Worm (Caenorhabditis elegans) whole organism, L4 larva: Measurements from ENCODE around the gene rpl-39.

Source experiments
- F37D6.2 ChIP-seq: sonication (generic microtip); optimal IDR thresholded peaks from 2 replicates; lab custom pipeline; 2016; ENCODE audit warnings: mild to moderate bottlenecking, missing genetic modification characterization, missing compliant biosample characterization
- R02D3.7 ChIP-seq: fragments of 150-350 bp; sonication (generic microtip); optimal IDR thresholded peaks from 3 replicates; lab custom pipeline; 2014; ENCODE audit warnings: missing biosample characterization, missing genetic modification characterization
- T20F7.1 ChIP-seq: fragments of 200-800 bp; sonication (Bioruptor generic); optimal IDR thresholded peaks from 2 replicates; lab custom pipeline; 2018; ENCODE audit warnings: mild to moderate bottlenecking, missing genetic modification characterization, missing compliant biosample characterization
- T26A8.4 ChIP-seq: fragments of 200-800 bp; sonication (Bioruptor generic); IDR thresholded peaks from 2 replicates; pipeline ENCODE4 v1.3.6; 2022; ENCODE audit warnings: missing genetic modification characterization, missing compliant biosample characterization
- Y48G9A.11 ChIP-seq: fragments of 200-800 bp; sonication (Bioruptor generic); IDR thresholded peaks from 2 replicates; pipeline ENCODE4 v1.3.6; 2022; ENCODE audit warnings: missing genetic modification reagents, missing genetic modification characterization, missing compliant biosample characterization
- ZK337.2 ChIP-seq: fragments of 200-800 bp; sonication (Bioruptor generic); IDR thresholded peaks from 2 replicates; pipeline ENCODE4 v1.3.6; 2022; ENCODE audit warnings: missing genetic modification reagents, missing genetic modification characterization, missing compliant biosample characterization
- attf-4 ChIP-seq: sonication (generic microtip); optimal IDR thresholded peaks from 3 replicates; lab custom pipeline; 2017; ENCODE audit warnings: missing biosample characterization, missing genetic modification characterization
- ceh-20 ChIP-seq: fragments of 200-800 bp; sonication (Bioruptor generic); IDR thresholded peaks from 2 replicates; pipeline ENCODE4 v1.3.6; 2022; ENCODE audit warnings: missing genetic modification reagents, missing genetic modification characterization, missing compliant biosample characterization
- ceh-28 ChIP-seq: fragments of 150-350 bp; optimal IDR thresholded peaks from 2 replicates; lab custom pipeline; 2014; ENCODE audit warnings: missing biosample characterization, missing genetic modification reagents, missing genetic modification characterization
- ceh-32 ChIP-seq: sonication (generic microtip); optimal IDR thresholded peaks from 2 replicates; lab custom pipeline; 2016; ENCODE audit warnings: mild to moderate bottlenecking, missing genetic modification characterization, missing compliant biosample characterization; ENCODE audit not compliant: poor library complexity
- ceh-62 ChIP-seq: sonication (generic microtip); optimal IDR thresholded peaks from 2 replicates; lab custom pipeline; 2017; ENCODE audit warnings: missing biosample characterization, missing genetic modification characterization
- ceh-82 ChIP-seq: sonication (generic microtip); optimal IDR thresholded peaks from 2 replicates; lab custom pipeline; 2017; ENCODE audit warnings: missing biosample characterization, missing genetic modification characterization
- ces-1 ChIP-seq: fragments of 150-350 bp; sonication (generic microtip); optimal IDR thresholded peaks from 4 replicates; lab custom pipeline; 2014; ENCODE audit warnings: missing biosample characterization, missing genetic modification reagents, missing genetic modification characterization
- ctbp-1 ChIP-seq: fragments of 200-800 bp; sonication (Bioruptor generic); IDR thresholded peaks from 2 replicates; pipeline ENCODE4 v1.3.6; 2022; ENCODE audit warnings: missing genetic modification reagents, missing genetic modification characterization, missing compliant biosample characterization
- daf-16 ChIP-seq, 3 experiments: sonication (generic microtip); optimal IDR thresholded peaks; 2 replicates each; lab custom pipeline; 2016 to 2017; ENCODE audit warnings: missing genetic modification characterization in 3 of 3, missing genetic modification reagents in 3 of 3, mild to moderate bottlenecking in 2 of 3, missing compliant biosample characterization in 2 of 3, missing biosample characterization in 1 of 3, moderate library complexity in 1 of 3
- dmd-9 ChIP-seq: fragments of 200-800 bp; sonication (Bioruptor generic); IDR thresholded peaks from 2 replicates; pipeline ENCODE4 v1.3.6; 2022; ENCODE audit warnings: missing genetic modification reagents, missing genetic modification characterization, missing compliant biosample characterization
- dve-1 ChIP-seq: sonication (generic microtip); optimal IDR thresholded peaks from 2 replicates; lab custom pipeline; 2017; ENCODE audit warnings: antibody characterized with exemption, mild to moderate bottlenecking, missing genetic modification characterization, missing compliant biosample characterization; ENCODE audit not compliant: insufficient read depth
- egl-27 ChIP-seq: sonication (generic microtip); optimal IDR thresholded peaks from 3 replicates; lab custom pipeline; 2017; ENCODE audit warnings: missing biosample characterization, missing genetic modification reagents, missing genetic modification characterization
- egl-43 ChIP-seq: fragments of 200-800 bp; sonication (Bioruptor generic); IDR thresholded peaks from 2 replicates; pipeline ENCODE4 v1.3.6; 2022; ENCODE audit warnings: missing genetic modification reagents, missing genetic modification characterization, missing compliant biosample characterization
- fkh-10 ChIP-seq: fragments of 150-350 bp; optimal IDR thresholded peaks from 2 replicates; lab custom pipeline; 2014; ENCODE audit warnings: missing biosample characterization, missing genetic modification reagents, missing genetic modification characterization
- lin-1 ChIP-seq: fragments of 200-800 bp; sonication (Bioruptor generic); IDR thresholded peaks from 2 replicates; pipeline ENCODE4 v1.3.6; 2022; ENCODE audit warnings: missing genetic modification reagents, missing genetic modification characterization, missing compliant biosample characterization
- mdt-29 ChIP-seq: fragments of 200-800 bp; sonication (Bioruptor generic); IDR thresholded peaks from 2 replicates; pipeline ENCODE4 v1.3.6; 2022; ENCODE audit warnings: missing genetic modification reagents, missing genetic modification characterization, missing compliant biosample characterization
- mes-2 ChIP-seq: sonication (generic microtip); optimal IDR thresholded peaks from 2 replicates; lab custom pipeline; 2016; ENCODE audit warnings: missing genotype, mild to moderate bottlenecking, missing genetic modification characterization, missing compliant biosample characterization; ENCODE audit not compliant: poor library complexity, severe bottlenecking
- nhr-10 ChIP-seq: fragments of 150-350 bp; optimal IDR thresholded peaks from 2 replicates; lab custom pipeline; 2014; ENCODE audit warnings: missing biosample characterization, missing genetic modification characterization
- nhr-111 ChIP-seq: fragments of 200-800 bp; sonication (Bioruptor generic); optimal IDR thresholded peaks from 2 replicates; lab custom pipeline; 2018; ENCODE audit warnings: mild to moderate bottlenecking, missing genetic modification characterization, missing compliant biosample characterization
- nhr-237 ChIP-seq: sonication (generic microtip); optimal IDR thresholded peaks from 2 replicates; lab custom pipeline; 2017; ENCODE audit warnings: missing biosample characterization, missing genetic modification characterization
- nhr-28 ChIP-seq: fragments of 150-350 bp; optimal IDR thresholded peaks from 2 replicates; lab custom pipeline; 2014; ENCODE audit warnings: missing biosample characterization, missing genetic modification characterization
- nhr-42 ChIP-seq: fragments of 200-800 bp; sonication (Bioruptor generic); IDR thresholded peaks from 2 replicates; pipeline ENCODE4 v1.3.6; 2022; ENCODE audit warnings: missing genetic modification characterization, missing compliant biosample characterization
- nhr-6 ChIP-seq: fragments of 150-350 bp; optimal IDR thresholded peaks from 2 replicates; lab custom pipeline; 2014; ENCODE audit warnings: missing biosample characterization, missing genetic modification characterization
- nhr-77 ChIP-seq: fragments of 150-350 bp; optimal IDR thresholded peaks from 2 replicates; lab custom pipeline; 2014; ENCODE audit warnings: missing biosample characterization, missing genetic modification characterization
- pha-4 ChIP-seq, 2 experiments: fragments of 150-350 bp in 1 of 2; fragments of 200-800 bp in 1 of 2; sonication (Bioruptor generic) in 1 of 2; IDR thresholded peaks in 1 of 2; optimal IDR thresholded peaks in 1 of 2; 2 replicates each; pipeline versions ENCODE4 v1.3.6 to Lab custom; 2014 to 2022; ENCODE audit warnings: missing genetic modification characterization in 2 of 2, missing genetic modification reagents in 2 of 2, missing biosample characterization in 1 of 2, missing compliant biosample characterization in 1 of 2
- pqm-1 ChIP-seq: sonication (generic microtip); optimal IDR thresholded peaks from 2 replicates; lab custom pipeline; 2017; ENCODE audit warnings: missing biosample characterization, missing genetic modification characterization
- snpc-4 ChIP-seq: fragments of 150-350 bp; optimal IDR thresholded peaks from 2 replicates; lab custom pipeline; 2014; ENCODE audit warnings: missing biosample characterization, missing genetic modification characterization
- tag-97 ChIP-seq: fragments of 200-800 bp; sonication (Bioruptor generic); IDR thresholded peaks from 2 replicates; pipeline ENCODE4 v1.3.6; 2022; ENCODE audit warnings: missing genetic modification characterization, missing compliant biosample characterization
- tra-1 ChIP-seq: fragments of 200-800 bp; sonication (Bioruptor generic); IDR thresholded peaks from 2 replicates; pipeline ENCODE4 v1.3.6; 2022; ENCODE audit warnings: missing genetic modification reagents, missing genetic modification characterization, missing compliant biosample characterization
- vab-7 ChIP-seq: fragments of 200-800 bp; sonication (Bioruptor generic); IDR thresholded peaks from 2 replicates; pipeline ENCODE4 v1.3.6; 2022; ENCODE audit warnings: missing genetic modification reagents, missing genetic modification characterization, missing compliant biosample characterization
- zip-11 ChIP-seq: fragments of 200-800 bp; sonication (Bioruptor generic); IDR thresholded peaks from 2 replicates; pipeline ENCODE4 v1.3.6; 2022; ENCODE audit warnings: missing genetic modification characterization, missing compliant biosample characterization
- ztf-11 ChIP-seq: fragments of 150-350 bp; optimal IDR thresholded peaks from 2 replicates; lab custom pipeline; 2014; ENCODE audit warnings: missing biosample characterization, missing genetic modification characterization

The rpl-39 gene

DNA sequence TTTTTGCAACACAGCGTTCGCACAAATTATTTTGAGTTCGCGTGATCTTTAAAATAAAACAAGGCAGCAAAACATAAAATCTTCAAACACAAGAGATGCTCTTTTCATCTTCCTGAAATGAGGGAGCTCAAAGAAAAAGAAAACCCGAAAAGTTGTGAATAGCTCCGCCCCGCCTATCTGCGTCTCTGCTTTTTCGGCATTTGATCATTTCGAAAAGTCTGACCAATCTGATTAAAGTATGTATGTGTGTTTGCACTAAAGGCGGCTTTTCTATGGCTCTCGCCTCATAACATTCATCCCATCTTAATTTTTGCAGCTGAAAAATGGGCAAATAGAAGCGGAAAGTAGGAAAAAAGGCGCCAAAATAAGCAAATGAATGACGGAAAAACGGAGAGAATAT, 43.7 kb upstream of the rpl-39 start:
- TF ChIP-seq fkh-10 (peak; percentile 19), mdt-29 (GFP tag; lab: Robert Waterston, UW) (no peak)
- TF ChIP-seq, all 104 proteins: peak for 1

DNA sequence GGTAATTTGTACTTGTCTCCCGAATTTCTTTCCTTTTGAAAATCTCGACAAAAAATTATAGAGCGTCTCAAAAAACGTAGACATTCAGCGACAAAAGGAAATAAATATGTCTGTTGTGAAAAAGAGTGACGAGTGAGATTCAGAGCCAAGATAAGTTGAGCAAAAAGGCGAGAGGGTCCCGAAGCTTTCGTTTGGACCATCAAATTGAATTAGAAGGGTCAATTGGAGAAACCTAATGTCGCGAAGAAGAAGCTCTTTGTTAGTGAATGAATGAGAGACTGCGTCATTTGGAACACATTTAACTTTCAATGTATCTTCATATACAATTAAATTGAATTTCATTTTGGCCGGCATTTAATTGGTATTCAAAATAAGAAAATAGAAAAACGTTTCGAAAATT, 40.6 kb upstream of the rpl-39 start:
- TF ChIP-seq ces-1 (GFP tag; lab: Kevin White, UChicago), result peak; percentile 65
- TF ChIP-seq ctbp-1 (GFP tag; lab: Robert Waterston, UW), result 0 out of 2 replicates have a peak, but pooled peaks have one; percentile 31
- no peak for TF ChIP-seq dve-1 (tag; lab: Kevin White, UChicago)
- peak; percentile 56 for TF ChIP-seq fkh-10
- TF ChIP-seq egl-43 (GFP tag; lab: Robert Waterston, UW), result no peak
- no peak for TF ChIP-seq zip-11 (GFP tag; lab: Robert Waterston, UW)
- no peak for TF ChIP-seq vab-7 (GFP tag; lab: Robert Waterston, UW)
- TF ChIP-seq daf-16 (GFP tag; optimal IDR thresholded peaks at IDR 0.05; lab: Kevin White, UChicago), result no peak
- no peak for TF ChIP-seq daf-16 (tag; optimal IDR thresholded peaks at IDR 0.05; lab: Kevin White, UChicago)

DNA sequence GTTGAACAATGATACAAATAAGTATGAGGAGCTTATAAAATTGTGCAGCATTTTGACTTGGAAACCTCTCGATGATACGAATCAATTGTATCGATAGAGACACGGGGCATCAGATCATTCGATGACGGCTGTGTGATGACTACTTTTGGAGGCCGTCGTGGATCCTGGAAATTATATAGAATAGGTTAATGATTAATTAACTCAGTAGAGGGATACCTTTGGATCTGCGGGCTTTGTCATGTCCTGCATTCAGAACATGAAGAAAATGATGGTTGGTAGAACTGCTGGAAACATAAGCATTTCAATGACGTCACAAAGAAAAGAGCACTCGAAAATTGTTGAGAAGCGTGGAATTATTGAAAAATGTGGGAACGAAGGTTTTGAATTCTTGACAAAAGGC, 38.7 kb upstream of the rpl-39 start, which contains the start of gene ZK742.6:
Gene ZK742.6 (minus strand): TSS at position 342 of the 400 bp plus-strand sequence.
- TF ChIP-seq ceh-32 (no peak), ztf-11 (tag; lab: Kevin White, UChicago) (no peak), egl-27 (tag; lab: Kevin White, UChicago) (no peak), attf-4 (no peak), F37D6.2 (tag; lab: Kevin White, UChicago) (no peak), nhr-10 (tag; lab: Kevin White, UChicago) (no peak), nhr-42 (GFP tag; lab: Robert Waterston, UW) (no peak), snpc-4 (tag; lab: Kevin White, UChicago) (no peak), lin-1 (GFP tag; lab: Robert Waterston, UW) (no peak), T20F7.1 (no peak), ZK337.2 (GFP tag; lab: Robert Waterston, UW) (no peak), nhr-77 (tag; lab: Kevin White, UChicago) (no peak), T26A8.4 (GFP tag; lab: Robert Waterston, UW) (no peak), pqm-1 (tag; lab: Kevin White, UChicago) (no peak), tag-97 (GFP tag; lab: Robert Waterston, UW) (no peak), nhr-111 (no peak), ceh-82 (no peak), ceh-20 (GFP tag; lab: Robert Waterston, UW) (no peak), mes-2 (tag; lab: Kevin White, UChicago) (no peak), nhr-6 (no peak)
- TF ChIP-seq, all 104 proteins: peak for 0

DNA sequence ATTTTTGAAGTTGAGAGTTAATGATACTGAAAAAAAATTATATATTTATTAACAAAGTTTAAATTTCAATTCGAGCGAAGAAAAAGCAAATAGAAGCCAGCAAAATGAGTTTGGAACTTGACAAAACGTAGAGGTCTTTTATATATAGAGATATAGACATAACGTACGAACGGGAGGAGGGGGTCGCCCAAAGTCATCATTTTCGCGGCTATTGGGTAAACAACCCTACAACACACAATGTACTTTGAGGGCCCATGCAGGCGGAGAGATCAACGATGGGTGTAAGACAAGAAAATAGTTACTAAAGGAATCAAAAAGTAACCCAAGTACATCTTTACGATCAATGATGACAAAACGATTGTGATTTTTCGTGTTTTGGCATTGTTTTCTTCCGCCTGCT, 35.9 kb upstream of the rpl-39 start, which contains the start of gene ZK742.4:
Gene ZK742.4 (minus strand): TSS at position 35 of the 400 bp plus-strand sequence.
- no peak for TF ChIP-seq tra-1 (GFP tag; lab: Robert Waterston, UW)
- no peak for TF ChIP-seq Y48G9A.11 (GFP tag; lab: Robert Waterston, UW)
- no peak for TF ChIP-seq ceh-28 (tag; lab: Kevin White, UChicago)
- TF ChIP-seq ZK337.2 (GFP tag; lab: Robert Waterston, UW), result no peak
- no peak for TF ChIP-seq R02D3.7 (tag; lab: Kevin White, UChicago)
- TF ChIP-seq pha-4 (GFP tag; IDR thresholded peaks at IDR 0.05; lab: Robert Waterston, UW), result 0 out of 2 replicates have a peak, but pooled peaks have one; percentile 21
- TF ChIP-seq pha-4 (tag; optimal IDR thresholded peaks at IDR 0.05; lab: Kevin White, UChicago), result no peak
- no peak for TF ChIP-seq nhr-237 (tag; lab: Kevin White, UChicago)
- TF ChIP-seq nhr-28 (tag; lab: Kevin White, UChicago), result peak; percentile 43
- TF ChIP-seq ceh-62 (tag; lab: Kevin White, UChicago), result no peak
- no peak for TF ChIP-seq dmd-9
